Worm (Caenorhabditis elegans): Measurements from ENCODE around the gene sel-11.

DNA sequence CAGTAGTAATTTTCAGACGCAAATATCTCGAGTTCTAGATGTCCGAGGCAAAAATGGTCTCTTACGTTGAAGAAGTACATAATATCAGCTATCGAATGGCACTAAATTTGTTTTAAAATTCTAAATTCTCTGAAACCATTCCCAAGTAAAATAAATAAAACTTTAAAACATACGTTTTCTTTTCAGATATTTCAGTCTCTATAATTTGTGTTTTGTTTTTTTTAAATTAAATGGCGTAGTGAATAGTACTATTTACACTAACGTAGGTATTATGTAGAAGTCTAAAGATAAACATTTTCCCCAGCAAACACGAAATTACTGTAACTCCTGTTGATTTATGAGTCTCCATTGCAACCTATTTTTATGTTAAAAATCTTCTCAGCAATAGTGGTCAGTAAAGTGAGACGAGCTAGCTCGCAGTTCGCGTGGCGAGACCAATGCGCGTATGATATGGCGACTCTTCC, 50.2 kb downstream of the sel-11 start:
- TF ChIP-seq mls-2 (tag; optimal IDR thresholded peaks at IDR 0.05), result no peak
- no peak for TF ChIP-seq lin-13 (tag; optimal IDR thresholded peaks at IDR 0.05)
- no peak for TF ChIP-seq nhr-28 (tag; optimal IDR thresholded peaks at IDR 0.05)
- TF ChIP-seq nhr-12 (tag; optimal IDR thresholded peaks at IDR 0.05), result no peak
- TF ChIP-seq blmp-1 (tag; optimal IDR thresholded peaks at IDR 0.05), result no peak
- no peak for TF ChIP-seq tbx-8 (GFP tag; optimal IDR thresholded peaks at IDR 0.05)
- no peak for TF ChIP-seq unc-39 (tag; optimal IDR thresholded peaks at IDR 0.05)

All from whole organism, mixed stage, embryonic.